Worm (Caenorhabditis elegans) whole organism, mixed stage, embryonic: ENCODE measurements around the gene mcm-5.

Experiments
- elt-3 ChIP-seq: fragments of 150-350 bp; optimal IDR thresholded peaks from 2 replicates; lab custom pipeline; 2014; ENCODE audit warnings: missing biosample characterization, missing genetic modification characterization
- nhr-2 ChIP-seq: fragments of 150-350 bp; optimal IDR thresholded peaks from 2 replicates; lab custom pipeline; 2014; ENCODE audit warnings: missing biosample characterization, missing genetic modification characterization
- sem-2 ChIP-seq: fragments of 200-800 bp; sonication (Bioruptor generic); optimal IDR thresholded peaks from 2 replicates; lab custom pipeline; 2018; ENCODE audit warnings: mild to moderate bottlenecking, missing genetic modification characterization, missing compliant biosample characterization

DNA sequence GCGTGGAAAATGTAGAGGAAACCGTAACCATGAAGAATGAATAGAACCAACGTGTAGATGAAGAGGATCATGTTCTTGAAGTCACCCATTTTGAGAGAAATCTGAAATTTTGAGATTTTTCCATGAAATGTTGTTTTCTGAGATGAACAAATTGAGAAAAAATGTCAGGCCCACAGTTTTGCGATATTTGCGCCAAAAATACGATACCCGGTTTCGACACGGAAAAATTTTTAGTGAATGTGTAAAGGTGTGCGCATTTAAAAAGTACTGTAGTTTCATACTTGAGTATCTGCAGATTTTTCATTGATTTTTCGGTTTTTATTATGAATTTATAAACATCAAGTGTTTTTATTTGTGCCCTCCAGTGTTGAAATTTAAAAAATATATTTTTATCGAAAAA, 11.2 kb upstream of the mcm-5 start, which contains the start of gene R10E4.9:
- TF ChIP-seq sem-2 (GFP tag; lab: Kevin White, UChicago) (no peak), nhr-2 (tag; lab: Kevin White, UChicago) (no peak), elt-3 (tag; lab: Kevin White, UChicago) (no peak)
